Fruit fly (Drosophila melanogaster) Kc167 (cell line): ENCODE measurements around the gene ball.

Source experiments
- Sin3A ChIP-seq: fragments of >200 bp; optimal IDR thresholded peaks from 2 replicates; lab custom pipeline; 2018; ENCODE audit warnings: missing external identifiers
- h ChIP-seq: fragments of >200 bp; optimal IDR thresholded peaks from 3 replicates; lab custom pipeline; 2018; ENCODE audit warnings: missing external identifiers
- psq ChIP-seq: fragments of >200 bp; optimal IDR thresholded peaks from 2 replicates; lab custom pipeline; 2017; ENCODE audit warnings: missing external identifiers
- ttk ChIP-seq: sonication (Bioruptor generic); optimal IDR thresholded peaks from 2 replicates; lab custom pipeline; 2017; ENCODE audit warnings: missing external identifiers

DNA sequence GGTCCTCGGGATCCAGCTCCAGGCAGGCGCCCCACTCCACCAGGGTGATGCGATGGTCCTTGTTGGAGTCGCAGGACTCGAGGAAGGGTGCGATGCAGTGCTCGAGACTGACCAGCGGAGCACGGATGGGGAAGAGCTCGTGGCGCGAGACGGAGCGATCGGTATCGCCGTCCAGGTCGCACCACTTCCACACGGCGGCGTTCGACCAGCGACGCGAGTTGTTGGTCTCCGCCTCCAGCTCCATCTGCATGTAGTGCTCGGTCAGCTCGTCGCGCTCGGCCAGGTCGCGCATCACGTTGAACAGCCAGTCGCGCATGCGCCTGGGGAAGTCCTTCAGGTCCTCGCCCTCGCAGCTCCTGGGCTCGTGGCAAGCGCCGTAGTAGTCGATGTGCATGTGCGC, 2.8 kb upstream of the ball start:
- no peak for TF ChIP-seq psq (lab: Kevin White, UChicago)
- TF ChIP-seq Sin3A: no peak
- no peak for TF ChIP-seq h (lab: Kevin White, UChicago)
- TF ChIP-seq ttk: no peak
